Fruit fly (Drosophila melanogaster): ENCODE results near the gene dco.

dco gene

dm6 chr3R:31059036-31059806 is 1.8 kb downstream of the dco start (continued):
- TF ChIP-seq CG17328 (GFP tag; IDR thresholded peaks at IDR 0.05): peak; percentile 85
- TF ChIP-seq tup (GFP tag; optimal IDR thresholded peaks at IDR 0.05): no peak
- TF ChIP-seq p53 (GFP tag; optimal IDR thresholded peaks at IDR 0.05): no peak
- TF ChIP-seq CG12219 (GFP tag; optimal IDR thresholded peaks at IDR 0.05): peak; percentile 51
- TF ChIP-seq ranshi (GFP tag; IDR thresholded peaks at IDR 0.05): peak; percentile 65; the same call in 1 of the 2 replicates
- TF ChIP-seq CG42726 (GFP tag; IDR thresholded peaks at IDR 0.05; ENCODE audit: partially characterized antibody): no peak
- no peak for TF ChIP-seq slp2 (GFP tag; optimal IDR thresholded peaks at IDR 0.05)
- peak; percentile 71 for TF ChIP-seq sens (GFP tag)
- peak; percentile 52 for TF ChIP-seq Hmx (GFP tag; optimal IDR thresholded peaks at IDR 0.05)
- TF ChIP-seq CG31224 (GFP tag; IDR thresholded peaks at IDR 0.05): peak; percentile 67; the same call in 1 of the 2 replicates
- TF ChIP-seq ci (GFP tag; IDR thresholded peaks at IDR 0.05): peak; percentile 89
- TF ChIP-seq Dbx (GFP tag; IDR thresholded peaks at IDR 0.05): peak; percentile 48; the same call in 1 of the 3 replicates
- peak; percentile 58 for TF ChIP-seq CG6854 (GFP tag; optimal IDR thresholded peaks at IDR 0.05)
- peak; percentile 75 for TF ChIP-seq CG10654 (GFP tag; optimal IDR thresholded peaks at IDR 0.05)
- peak; percentile 71 for TF ChIP-seq sob (GFP tag; IDR thresholded peaks at IDR 0.05)
- TF ChIP-seq Fer2 (tag; optimal IDR thresholded peaks at IDR 0.05): peak; percentile 54
- TF ChIP-seq dm (GFP tag; optimal IDR thresholded peaks at IDR 0.05): no peak
- TF ChIP-seq phol (tag; optimal IDR thresholded peaks at IDR 0.05): peak; percentile 89
- TF ChIP-seq CG15011 (GFP tag; optimal IDR thresholded peaks at IDR 0.05): peak; percentile 77
- TF ChIP-seq trem (tag; optimal IDR thresholded peaks at IDR 0.05): peak; percentile 78
- TF ChIP-seq CG15073 (GFP tag; optimal IDR thresholded peaks at IDR 0.05): peak; percentile 24
- TF ChIP-seq Camta (GFP tag; optimal IDR thresholded peaks at IDR 0.05): peak; percentile 51
- TF ChIP-seq chm (GFP tag; IDR thresholded peaks at IDR 0.05): peak; percentile 46
- TF ChIP-seq CG12769 (tag; optimal IDR thresholded peaks at IDR 0.05): peak; percentile 53
- TF ChIP-seq HHEX (GFP tag; optimal IDR thresholded peaks at IDR 0.05): peak; percentile 73
- peak; percentile 59 for TF ChIP-seq Hr3 (GFP tag; optimal IDR thresholded peaks at IDR 0.05)
- TF ChIP-seq CG6813 (GFP tag; optimal IDR thresholded peaks at IDR 0.05): peak; percentile 84
- peak; percentile 44 for TF ChIP-seq CG15514 (GFP tag; optimal IDR thresholded peaks at IDR 0.05)
- TF ChIP-seq CG6791 (GFP tag; IDR thresholded peaks at IDR 0.05; ENCODE audit: partially characterized antibody): no peak
- peak; percentile 39 for TF ChIP-seq CG2116 (GFP tag; optimal IDR thresholded peaks at IDR 0.05)
- peak; percentile 82 for TF ChIP-seq oc (tag; optimal IDR thresholded peaks at IDR 0.05)
- TF ChIP-seq CG2889 (GFP tag; IDR thresholded peaks at IDR 0.05): 0 out of 3 replicates have a peak, but pooled peaks have one; percentile 45
- TF ChIP-seq ac (GFP tag; optimal IDR thresholded peaks at IDR 0.05): peak; percentile 51
- peak; percentile 78 for TF ChIP-seq CG15601 (tag; optimal IDR thresholded peaks at IDR 0.05)
- TF ChIP-seq Poxn (GFP tag; IDR thresholded peaks at IDR 0.05): no peak
- TF ChIP-seq corto (GFP tag; optimal IDR thresholded peaks at IDR 0.05): peak; percentile 73
- TF ChIP-seq CG3726 (GFP tag; IDR thresholded peaks at IDR 0.05): peak; percentile 81
- TF ChIP-seq CG7556 (GFP tag; optimal IDR thresholded peaks at IDR 0.05): peak; percentile 80
- TF ChIP-seq CG1602 (GFP tag; optimal IDR thresholded peaks at IDR 0.05): peak; percentile 60
- TF ChIP-seq wek (GFP tag; optimal IDR thresholded peaks at IDR 0.05): peak; percentile 51
- no peak for TF ChIP-seq ftz-f1 (GFP tag; optimal IDR thresholded peaks at IDR 0.05)
- TF ChIP-seq nmo (GFP tag; optimal IDR thresholded peaks at IDR 0.05): peak; percentile 92
- TF ChIP-seq cg (GFP tag; optimal IDR thresholded peaks at IDR 0.05): peak; percentile 30
- peak; percentile 91 for TF ChIP-seq CG17361 (GFP tag; IDR thresholded peaks at IDR 0.05)
- TF ChIP-seq CG10321 (GFP tag; IDR thresholded peaks at IDR 0.05): peak; percentile 44; the same call in 1 of the 2 replicates
- peak; percentile 5 for TF ChIP-seq CG1647 (GFP tag; optimal IDR thresholded peaks at IDR 0.05)
- TF ChIP-seq zfh2 (GFP tag; optimal IDR thresholded peaks at IDR 0.05): peak; percentile 30
- no peak for TF ChIP-seq Bdp1 (GFP tag; optimal IDR thresholded peaks at IDR 0.05)
- TF ChIP-seq CG9609 (GFP tag; optimal IDR thresholded peaks at IDR 0.05): no peak
